Worm (Caenorhabditis elegans) whole organism, mixed stage, embryonic: Measurements from ENCODE around the gene ptl-1.

Source experiments
- ceh-39 ChIP-seq: fragments of 150-350 bp; optimal IDR thresholded peaks from 2 replicates; lab custom pipeline; 2014; ENCODE audit warnings: missing biosample characterization, missing genetic modification characterization
- flh-1 ChIP-seq: fragments of 200-800 bp; sonication (Bioruptor generic); optimal IDR thresholded peaks from 2 replicates; lab custom pipeline; 2018; ENCODE audit warnings: mild to moderate bottlenecking, missing genetic modification characterization, moderate library complexity, missing compliant biosample characterization
- ham-2 ChIP-seq: fragments of 200-800 bp; sonication (Bioruptor generic); optimal IDR thresholded peaks from 2 replicates; lab custom pipeline; 2018; ENCODE audit warnings: mild to moderate bottlenecking, missing genetic modification characterization, missing compliant biosample characterization
- lin-13 ChIP-seq: fragments of 150-350 bp; optimal IDR thresholded peaks from 2 replicates; lab custom pipeline; 2014; ENCODE audit warnings: missing biosample characterization, missing genetic modification characterization

- TF ChIP-seq lin-13 (tag; lab: Kevin White, UChicago) (no peak), ceh-39 (no peak), ham-2 (GFP tag; lab: Kevin White, UChicago) (no peak), flh-1 (no peak)
Measured at ce11 chrIII:794984-795596, 30.1 kb downstream of the ptl-1 start, which contains the start of gene trpp-11.
